Worm (Caenorhabditis elegans): ENCODE measurements around the gene sms-3.

DNA sequence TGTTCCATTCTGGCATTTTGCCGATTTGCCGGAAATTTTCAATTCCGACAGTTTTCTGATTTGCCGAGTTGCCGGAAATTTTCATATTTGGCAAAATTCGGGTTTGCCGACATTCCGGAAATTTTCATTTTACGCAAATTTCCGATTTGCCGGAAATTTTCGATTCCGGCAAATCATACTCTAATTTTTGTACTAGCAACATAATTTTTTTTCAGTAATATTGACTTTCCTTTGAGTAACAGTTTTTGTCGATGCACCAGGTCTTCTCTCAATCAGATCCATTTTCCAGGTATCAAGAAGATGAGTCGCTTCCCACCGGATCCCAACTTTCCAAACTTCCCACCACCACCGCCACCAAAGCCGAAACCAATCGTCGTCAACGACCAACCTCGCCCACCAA lies 40.2 kb upstream of the sms-3 start, which contains the start of gene Y22D7AL.3:
- TF ChIP-seq F13C5.2 (tag; optimal IDR thresholded peaks at IDR 0.05) (no peak), ama-1 (optimal IDR thresholded peaks at IDR 0.05) (no peak), scrt-1 (GFP tag; IDR thresholded peaks at IDR 0.05) (no peak), ets-7 (tag; optimal IDR thresholded peaks at IDR 0.05) (no peak), tra-4 (tag; optimal IDR thresholded peaks at IDR 0.05) (no peak), ceh-36 (tag; optimal IDR thresholded peaks at IDR 0.05) (no peak)
